Worm (Caenorhabditis elegans) whole organism, L4 larva: ENCODE measurements around the gene C26F1.1.

Source experiments
- F10B5.3 ChIP-seq: sonication (generic microtip); optimal IDR thresholded peaks from 2 replicates; lab custom pipeline; 2016; ENCODE audit warnings: mild to moderate bottlenecking, missing genetic modification characterization, missing compliant biosample characterization
- F37D6.2 ChIP-seq: sonication (generic microtip); optimal IDR thresholded peaks from 2 replicates; lab custom pipeline; 2016; ENCODE audit warnings: mild to moderate bottlenecking, missing genetic modification characterization, missing compliant biosample characterization
- F44E2.7 ChIP-seq: fragments of 200-800 bp; sonication (Bioruptor generic); IDR thresholded peaks from 2 replicates; pipeline ENCODE4 v2.1.2; 2022; ENCODE audit warnings: missing genetic modification characterization, missing compliant biosample characterization
- Y48G9A.11 ChIP-seq: fragments of 200-800 bp; sonication (Bioruptor generic); IDR thresholded peaks from 2 replicates; pipeline ENCODE4 v1.3.6; 2022; ENCODE audit warnings: missing genetic modification reagents, missing genetic modification characterization, missing compliant biosample characterization
- ZK337.2 ChIP-seq: fragments of 200-800 bp; sonication (Bioruptor generic); IDR thresholded peaks from 2 replicates; pipeline ENCODE4 v1.3.6; 2022; ENCODE audit warnings: missing genetic modification reagents, missing genetic modification characterization, missing compliant biosample characterization
- ZK546.5 ChIP-seq, 2 experiments: sonication (generic microtip); optimal IDR thresholded peaks; 2 replicates each; lab custom pipeline; 2017; ENCODE audit warnings: missing biosample characterization in 2 of 2, missing genetic modification characterization in 2 of 2
- ama-1 ChIP-seq: fragments of 150-350 bp; optimal IDR thresholded peaks from 2 replicates; lab custom pipeline; 2014; ENCODE audit warnings: inconsistent platforms, mixed read lengths
- arid-1 ChIP-seq: fragments of 200-800 bp; sonication (Bioruptor generic); conservative IDR thresholded peaks from 2 replicates; pipeline ENCODE4 v1.3.6; 2022; ENCODE audit warnings: missing genetic modification reagents, missing genetic modification characterization, missing compliant biosample characterization
- ceh-20 ChIP-seq: fragments of 200-800 bp; sonication (Bioruptor generic); IDR thresholded peaks from 2 replicates; pipeline ENCODE4 v1.3.6; 2022; ENCODE audit warnings: missing genetic modification reagents, missing genetic modification characterization, missing compliant biosample characterization
- ceh-28 ChIP-seq: fragments of 150-350 bp; optimal IDR thresholded peaks from 2 replicates; lab custom pipeline; 2014; ENCODE audit warnings: missing biosample characterization, missing genetic modification reagents, missing genetic modification characterization
- ceh-32 ChIP-seq: sonication (generic microtip); optimal IDR thresholded peaks from 2 replicates; lab custom pipeline; 2016; ENCODE audit warnings: mild to moderate bottlenecking, missing genetic modification characterization, missing compliant biosample characterization; ENCODE audit not compliant: poor library complexity
- ceh-44 ChIP-seq: fragments of 200-800 bp; sonication (Bioruptor generic); IDR thresholded peaks from 2 replicates; pipeline ENCODE4 v1.3.6; 2022; ENCODE audit warnings: missing genetic modification reagents, missing genetic modification characterization, missing compliant biosample characterization
- ctbp-1 ChIP-seq: fragments of 200-800 bp; sonication (Bioruptor generic); IDR thresholded peaks from 2 replicates; pipeline ENCODE4 v1.3.6; 2022; ENCODE audit warnings: missing genetic modification reagents, missing genetic modification characterization, missing compliant biosample characterization
- daf-16 ChIP-seq, 3 experiments: sonication (generic microtip); optimal IDR thresholded peaks; 2 replicates each; lab custom pipeline; 2016 to 2017; ENCODE audit warnings: missing genetic modification characterization in 3 of 3, missing genetic modification reagents in 3 of 3, mild to moderate bottlenecking in 2 of 3, missing compliant biosample characterization in 2 of 3, missing biosample characterization in 1 of 3, moderate library complexity in 1 of 3
- daf-8 ChIP-seq: fragments of 200-800 bp; sonication (Bioruptor generic); IDR thresholded peaks from 2 replicates; pipeline ENCODE4 v1.3.6; 2022; ENCODE audit warnings: missing genetic modification characterization, missing compliant biosample characterization
- dmd-6 ChIP-seq: fragments of 200-800 bp; sonication (Bioruptor generic); IDR thresholded peaks from 2 replicates; pipeline ENCODE4 v1.3.6; 2022; ENCODE audit warnings: missing genetic modification reagents, missing genetic modification characterization, missing compliant biosample characterization
- duxl-1 ChIP-seq: sonication (generic microtip); optimal IDR thresholded peaks from 2 replicates; lab custom pipeline; 2016; ENCODE audit warnings: mild to moderate bottlenecking, missing genetic modification characterization, moderate library complexity, missing compliant biosample characterization; ENCODE audit not compliant: poor library complexity
- dve-1 ChIP-seq: sonication (generic microtip); optimal IDR thresholded peaks from 2 replicates; lab custom pipeline; 2017; ENCODE audit warnings: antibody characterized with exemption, mild to moderate bottlenecking, missing genetic modification characterization, missing compliant biosample characterization; ENCODE audit not compliant: insufficient read depth
- egl-27 ChIP-seq: sonication (generic microtip); optimal IDR thresholded peaks from 3 replicates; lab custom pipeline; 2017; ENCODE audit warnings: missing biosample characterization, missing genetic modification reagents, missing genetic modification characterization
- gei-8 ChIP-seq: fragments of 200-800 bp; sonication (Bioruptor generic); optimal IDR thresholded peaks from 2 replicates; lab custom pipeline; 2018; ENCODE audit warnings: mild to moderate bottlenecking, missing genetic modification characterization, missing compliant biosample characterization
- hif-1 ChIP-seq, 2 experiments: sonication (generic microtip); optimal IDR thresholded peaks; 2 replicates each; lab custom pipeline; 2016 to 2017; ENCODE audit warnings: missing compliant biosample characterization in 2 of 2, missing genetic modification characterization in 2 of 2, missing genetic modification reagents in 2 of 2, missing genotype in 2 of 2, mild to moderate bottlenecking in 1 of 2
- hlh-30 ChIP-seq: sonication (generic microtip); optimal IDR thresholded peaks from 2 replicates; lab custom pipeline; 2017; ENCODE audit warnings: antibody characterized with exemption, mild to moderate bottlenecking, missing genetic modification characterization, missing compliant biosample characterization; ENCODE audit not compliant: insufficient read depth
- hmg-1.1 ChIP-seq: fragments of 200-800 bp; sonication (Bioruptor generic); IDR thresholded peaks from 2 replicates; pipeline ENCODE4 v1.3.6; 2022; ENCODE audit warnings: missing genetic modification reagents, missing genetic modification characterization, missing compliant biosample characterization
- jun-1 ChIP-seq: fragments of 150-350 bp; optimal IDR thresholded peaks from 2 replicates; lab custom pipeline; 2014; ENCODE audit warnings: missing biosample characterization, missing genetic modification reagents, missing genetic modification characterization
- lin-1 ChIP-seq: fragments of 200-800 bp; sonication (Bioruptor generic); IDR thresholded peaks from 2 replicates; pipeline ENCODE4 v1.3.6; 2022; ENCODE audit warnings: missing genetic modification reagents, missing genetic modification characterization, missing compliant biosample characterization
- lin-38 ChIP-seq: fragments of 200-800 bp; sonication (Bioruptor generic); IDR thresholded peaks from 2 replicates; pipeline ENCODE4 v1.3.6; 2022; ENCODE audit warnings: missing genetic modification reagents, missing genetic modification characterization, missing compliant biosample characterization
- madf-9 ChIP-seq: fragments of 200-800 bp; sonication (Bioruptor generic); conservative IDR thresholded peaks from 2 replicates; pipeline ENCODE4 v1.3.6; 2022; ENCODE audit warnings: missing genetic modification reagents, missing genetic modification characterization, missing compliant biosample characterization
- mep-1 ChIP-seq: fragments of 150-350 bp; sonication (generic microtip); optimal IDR thresholded peaks from 3 replicates; lab custom pipeline; 2014; ENCODE audit warnings: missing biosample characterization, missing genetic modification characterization
- mxl-3 ChIP-seq: fragments of 200-800 bp; sonication (Bioruptor generic); optimal IDR thresholded peaks from 2 replicates; lab custom pipeline; 2018; ENCODE audit warnings: mild to moderate bottlenecking, missing genetic modification characterization, missing compliant biosample characterization
- nhr-10 ChIP-seq: fragments of 150-350 bp; optimal IDR thresholded peaks from 2 replicates; lab custom pipeline; 2014; ENCODE audit warnings: missing biosample characterization, missing genetic modification characterization
- nhr-28 ChIP-seq: fragments of 150-350 bp; optimal IDR thresholded peaks from 2 replicates; lab custom pipeline; 2014; ENCODE audit warnings: missing biosample characterization, missing genetic modification characterization
- nhr-41 ChIP-seq: fragments of 200-800 bp; sonication (Bioruptor generic); IDR thresholded peaks from 2 replicates; pipeline ENCODE4 v1.3.6; 2022; ENCODE audit warnings: missing genetic modification reagents, missing genetic modification characterization, missing compliant biosample characterization
- nhr-42 ChIP-seq: fragments of 200-800 bp; sonication (Bioruptor generic); IDR thresholded peaks from 2 replicates; pipeline ENCODE4 v1.3.6; 2022; ENCODE audit warnings: missing genetic modification characterization, missing compliant biosample characterization
- nhr-48 ChIP-seq: sonication (generic microtip); optimal IDR thresholded peaks from 2 replicates; lab custom pipeline; 2016; ENCODE audit warnings: mild to moderate bottlenecking, missing genetic modification characterization, missing compliant biosample characterization
- nhr-6 ChIP-seq: fragments of 150-350 bp; optimal IDR thresholded peaks from 2 replicates; lab custom pipeline; 2014; ENCODE audit warnings: missing biosample characterization, missing genetic modification characterization
- nhr-76 ChIP-seq: fragments of 150-350 bp; optimal IDR thresholded peaks from 2 replicates; lab custom pipeline; 2014; ENCODE audit warnings: missing biosample characterization, missing genetic modification characterization
- nhr-77 ChIP-seq: fragments of 150-350 bp; optimal IDR thresholded peaks from 2 replicates; lab custom pipeline; 2014; ENCODE audit warnings: missing biosample characterization, missing genetic modification characterization
- rbr-2 ChIP-seq: sonication (generic microtip); optimal IDR thresholded peaks from 2 replicates; lab custom pipeline; 2016; ENCODE audit warnings: missing genotype, missing genetic modification characterization, missing compliant biosample characterization
- sdz-12 ChIP-seq: fragments of 200-800 bp; sonication (Bioruptor generic); optimal IDR thresholded peaks from 2 replicates; lab custom pipeline; 2018; ENCODE audit warnings: mild to moderate bottlenecking, missing genetic modification characterization, missing compliant biosample characterization
- set-16 ChIP-seq: fragments of 200-800 bp; sonication (Bioruptor generic); IDR thresholded peaks from 2 replicates; pipeline ENCODE4 v1.3.6; 2022; ENCODE audit warnings: missing genetic modification reagents, missing genetic modification characterization, missing compliant biosample characterization
- spr-1 ChIP-seq: sonication (generic microtip); optimal IDR thresholded peaks from 2 replicates; lab custom pipeline; 2016; ENCODE audit warnings: mild to moderate bottlenecking, missing genetic modification characterization, missing compliant biosample characterization
- spr-3 ChIP-seq: fragments of 200-800 bp; sonication (Bioruptor generic); optimal IDR thresholded peaks from 2 replicates; lab custom pipeline; 2018; ENCODE audit warnings: mild to moderate bottlenecking, missing genetic modification characterization, missing compliant biosample characterization
- unc-62 ChIP-seq, 3 experiments: fragments of 150-350 bp in 1 of 3; sonication (generic microtip); optimal IDR thresholded peaks in 2 of 3; peaks in 1 of 3; 1 replicate in 1 of 3; 2 replicates in 2 of 3; lab custom pipeline; 2014 to 2017; ENCODE audit warnings: missing biosample characterization in 3 of 3, missing genetic modification characterization in 3 of 3, missing genetic modification reagents in 3 of 3, missing genotype in 1 of 3
- zag-1 ChIP-seq: fragments of 150-350 bp; optimal IDR thresholded peaks from 2 replicates; lab custom pipeline; 2014; ENCODE audit warnings: missing biosample characterization, missing genetic modification characterization
- zfp-2 ChIP-seq: sonication (generic microtip); optimal IDR thresholded peaks from 2 replicates; lab custom pipeline; 2016; ENCODE audit warnings: mild to moderate bottlenecking, missing genetic modification characterization, missing compliant biosample characterization
- zip-2 ChIP-seq: fragments of 150-350 bp; optimal IDR thresholded peaks from 2 replicates; lab custom pipeline; 2014; ENCODE audit warnings: missing biosample characterization, missing genetic modification characterization

The C26F1.1 gene

DNA sequence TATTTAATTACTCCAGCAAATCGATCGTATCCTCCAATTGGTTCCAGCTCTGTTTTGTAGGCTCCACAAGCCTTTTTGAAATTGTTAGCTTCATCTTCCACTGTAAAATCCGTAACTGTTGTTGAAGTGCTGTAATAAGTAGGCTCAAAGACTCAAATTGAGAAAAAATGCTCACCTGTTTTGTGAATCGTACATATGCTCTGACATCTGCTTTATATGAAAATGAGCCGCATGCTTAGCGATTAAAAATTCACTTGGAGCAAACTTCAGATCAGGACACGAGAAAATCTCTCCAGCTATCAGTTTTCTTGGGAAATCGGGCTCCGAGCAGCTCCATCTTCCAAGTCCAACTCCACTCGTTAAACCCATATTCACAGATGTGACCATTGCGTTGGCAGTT is 23.2 kb downstream of the C26F1.1 start:
- TF ChIP-seq dmd-6 = no peak
- peak in 1 of 2 experiments; percentile 77 for TF ChIP-seq unc-62 (GFP tag; optimal IDR thresholded peaks at IDR 0.05 in 1 of 2; lab: Kevin White, UChicago)
- TF ChIP-seq unc-62 (tag; optimal IDR thresholded peaks at IDR 0.05; lab: Kevin White, UChicago) = no peak
- TF ChIP-seq zag-1 = no peak

DNA sequence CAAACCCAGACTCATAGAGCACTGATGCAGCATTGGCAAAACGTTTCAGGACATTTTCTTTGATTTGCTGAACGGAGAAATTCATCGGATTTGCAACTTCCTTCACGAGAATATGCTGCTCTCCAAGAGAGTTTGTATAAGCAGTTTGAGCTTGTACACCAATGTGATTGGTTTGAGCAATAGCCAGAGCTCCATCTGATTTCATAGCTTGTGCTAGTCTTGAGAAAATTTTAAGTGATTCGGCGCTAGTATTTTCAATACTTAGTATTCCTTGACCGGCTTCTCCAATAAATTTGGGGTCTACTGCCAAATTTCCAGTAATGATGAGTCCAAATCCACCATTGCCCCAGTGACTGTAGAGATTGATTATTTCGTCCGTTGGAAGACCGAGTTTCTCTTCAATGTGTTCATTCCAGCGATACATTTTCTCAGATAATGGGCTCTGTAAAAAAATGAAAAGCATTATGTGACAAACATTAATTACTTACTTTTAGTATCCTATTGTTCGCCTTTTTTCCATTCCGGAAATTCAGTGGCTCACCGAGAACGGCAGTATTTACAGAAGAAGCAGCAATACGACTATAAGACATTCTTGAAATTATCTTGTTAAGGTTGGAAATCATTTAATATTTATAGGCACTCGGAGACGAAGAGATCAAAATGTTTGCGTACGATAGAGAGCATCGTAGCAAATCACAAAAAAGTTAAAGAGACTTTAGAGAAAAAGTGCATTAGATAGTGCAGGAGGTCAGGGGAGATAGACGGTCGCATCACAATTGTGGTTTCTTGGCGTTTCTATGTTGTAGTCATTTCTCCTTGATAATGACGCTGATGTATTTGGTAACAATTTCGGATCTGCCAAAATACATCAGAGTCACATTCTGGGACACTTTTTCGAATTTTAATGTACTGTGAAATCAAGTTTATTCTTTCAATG is 24.4 kb downstream of the C26F1.1 start, which contains the start of gene ZK742.3:
ZK742.3 (minus strand) TSS at position 593 of the 937 bp plus-strand sequence.
- TF ChIP-seq nhr-41 (GFP tag; lab: Robert Waterston, UW) (no peak), hlh-30 (tag; lab: Kevin White, UChicago) (peak; percentile 9), nhr-48 (tag; lab: Kevin White, UChicago) (no peak), spr-3 (GFP tag; lab: Kevin White, UChicago) (no peak), set-16 (GFP tag; lab: Robert Waterston, UW) (no peak), zag-1 (no peak), ZK337.2 (GFP tag; lab: Robert Waterston, UW) (no peak), Y48G9A.11 (no peak), arid-1 (GFP tag; lab: Robert Waterston, UW) (no peak), nhr-6 (tag; lab: Kevin White, UChicago) (no peak), ceh-28 (no peak), ceh-32 (no peak), F10B5.3 (tag; lab: Kevin White, UChicago) (no peak), F37D6.2 (tag; lab: Kevin White, UChicago) (no peak), ZK546.5 (tag; optimal IDR thresholded peaks at IDR 0.05; lab: Kevin White, UChicago) (no peak), nhr-10 (peak; percentile 7), lin-38 (GFP tag; lab: Robert Waterston, UW) (0 out of 2 replicates have a peak, but pooled peaks have one; percentile 28), hmg-1.1 (GFP tag; lab: Robert Waterston, UW) (no peak), spr-1 (tag; lab: Kevin White, UChicago) (no peak), madf-9 (GFP tag; lab: Robert Waterston, UW) (no peak), duxl-1 (tag; lab: Kevin White, UChicago) (no peak), nhr-42 (no peak), nhr-77 (tag; lab: Kevin White, UChicago) (no peak), ama-1 (lab: Kevin White, UChicago) (no peak), dmd-6 (peak; percentile 71), rbr-2 (tag; lab: Kevin White, UChicago) (no peak), ceh-44 (no peak), unc-62 (GFP tag; optimal IDR thresholded peaks at IDR 0.05 in 1 of 2; lab: Kevin White, UChicago) (no peak), unc-62 (tag; optimal IDR thresholded peaks at IDR 0.05; lab: Kevin White, UChicago) (no peak), zip-2 (tag; lab: Kevin White, UChicago) (no peak), dve-1 (tag; lab: Kevin White, UChicago) (peak; percentile 57), sdz-12 (GFP tag; lab: Kevin White, UChicago) (no peak), daf-16 (GFP tag; optimal IDR thresholded peaks at IDR 0.05; lab: Kevin White, UChicago) (no peak), daf-16 (tag; optimal IDR thresholded peaks at IDR 0.05; lab: Kevin White, UChicago) (peak; percentile 40), nhr-28 (peak; percentile 98), mep-1 (peak; percentile 7), lin-1 (GFP tag; lab: Robert Waterston, UW) (no peak), ctbp-1 (GFP tag; lab: Robert Waterston, UW) (no peak), zfp-2 (tag; lab: Kevin White, UChicago) (no peak), gei-8 (no peak), hif-1 (tag; optimal IDR thresholded peaks at IDR 0.05; lab: Kevin White, UChicago) (no peak), nhr-76 (tag; lab: Kevin White, UChicago) (no peak), jun-1 (tag; lab: Kevin White, UChicago) (no peak), ceh-20 (GFP tag; lab: Robert Waterston, UW) (no peak), mxl-3 (no peak), daf-8 (GFP tag; lab: Robert Waterston, UW) (no peak), F44E2.7 (GFP tag; lab: Robert Waterston, UW) (no peak), egl-27 (tag; lab: Kevin White, UChicago) (no peak)
